In genomic region chr2L:6539623-6540381, dm6 we compare ENCODE assay signal across 3 fruit fly cellular contexts.
TF ChIP-seq lines count a peak whose summit lies in the region.

No protein-coding gene starts in this region.

- TF ChIP-seq CTCF in whole organism, embryonic (GFP tag; optimal IDR thresholded peaks at IDR 0.05; lab: Kevin White, UChicago), result no peak

TF ChIP-seq in whole organism, 6 proteins besides CTCF, POLR2A, EP300 and RAD21:
- TF ChIP-seq pan (optimal IDR thresholded peaks at IDR 0.05; lab: Kevin White, UChicago) (peak; percentile 3), usp (GFP tag; optimal IDR thresholded peaks at IDR 0.05; lab: Kevin White, UChicago) (no peak)

TF ChIP-seq in whole organism, embryonic, 481 proteins besides CTCF, POLR2A, EP300 and RAD21 (continues in another document):
- TF ChIP-seq C15 (GFP tag; IDR thresholded peaks at IDR 0.05; lab: Robert Waterston, UW) (no peak), Dll (GFP tag; IDR thresholded peaks at IDR 0.05; lab: Robert Waterston, UW; ENCODE audit: partially characterized antibody) (no peak), CG8388 (GFP tag; optimal IDR thresholded peaks at IDR 0.05; lab: Kevin White, UChicago) (peak; percentile 47), Eip74EF (GFP tag; optimal IDR thresholded peaks at IDR 0.05; lab: Kevin White, UChicago) (no peak), CG5180 (GFP tag; optimal IDR thresholded peaks at IDR 0.05; lab: Kevin White, UChicago) (no peak), cato (GFP tag; optimal IDR thresholded peaks at IDR 0.05; lab: Kevin White, UChicago; ENCODE audit: borderline replicate concordance) (no peak), jing (GFP tag; optimal IDR thresholded peaks at IDR 0.05; lab: Kevin White, UChicago) (no peak), Hey (tag; optimal IDR thresholded peaks at IDR 0.05; lab: Kevin White, UChicago) (peak; percentile 89), Dfd (GFP tag; optimal IDR thresholded peaks at IDR 0.05; lab: Kevin White, UChicago) (no peak), CG13775 (GFP tag; optimal IDR thresholded peaks at IDR 0.05; lab: Kevin White, UChicago) (peak; percentile 1), CG43689 (GFP tag; IDR thresholded peaks at IDR 0.05; lab: Robert Waterston, UW) (no peak), Max (GFP tag; optimal IDR thresholded peaks at IDR 0.05; lab: Kevin White, UChicago) (no peak), CG9876 (GFP tag; optimal IDR thresholded peaks at IDR 0.05; lab: Kevin White, UChicago) (no peak), CG14860 (GFP tag; IDR thresholded peaks at IDR 0.05; lab: Robert Waterston, UW; ENCODE audit: partially characterized antibody) (peak; percentile 48; the same call in 1 of the 3 replicates), CG34224 (GFP tag; IDR thresholded peaks at IDR 0.05; lab: Robert Waterston, UW; ENCODE audit: partially characterized antibody) (no peak), Hr3 (GFP tag; optimal IDR thresholded peaks at IDR 0.05; lab: Kevin White, UChicago) (peak; percentile 52), CG30431 (GFP tag; optimal IDR thresholded peaks at IDR 0.05; lab: Kevin White, UChicago) (no peak), CG9797 (GFP tag; optimal IDR thresholded peaks at IDR 0.05; lab: Kevin White, UChicago) (no peak), CG17186 (GFP tag; optimal IDR thresholded peaks at IDR 0.05; lab: Kevin White, UChicago) (no peak), her (GFP tag; optimal IDR thresholded peaks at IDR 0.05; lab: Kevin White, UChicago) (no peak), Adf1 (GFP tag; IDR thresholded peaks at IDR 0.05; lab: Robert Waterston, UW) (no peak), sens-2 (GFP tag; IDR thresholded peaks at IDR 0.05; lab: Robert Waterston, UW) (no peak), zen (tag; optimal IDR thresholded peaks at IDR 0.05; lab: Kevin White, UChicago) (no peak), CG14667 (GFP tag; IDR thresholded peaks at IDR 0.05; lab: Robert Waterston, UW) (no peak), Xrp1 (GFP tag; IDR thresholded peaks at IDR 0.05; lab: Robert Waterston, UW) (no peak), gt (GFP tag; IDR thresholded peaks at IDR 0.05; lab: Robert Waterston, UW) (no peak), dm (GFP tag; optimal IDR thresholded peaks at IDR 0.05; lab: Kevin White, UChicago) (no peak), odd (GFP tag; optimal IDR thresholded peaks at IDR 0.05; lab: Kevin White, UChicago) (no peak), CG11723 (GFP tag; optimal IDR thresholded peaks at IDR 0.05; lab: Kevin White, UChicago) (no peak), Antp (GFP tag; optimal IDR thresholded peaks at IDR 0.05; lab: Kevin White, UChicago) (no peak), gem (tag; optimal IDR thresholded peaks at IDR 0.05; lab: Kevin White, UChicago) (no peak), ci (GFP tag; IDR thresholded peaks at IDR 0.05; lab: Robert Waterston, UW) (no peak), D (optimal IDR thresholded peaks at IDR 0.05; lab: Kevin White, UChicago) (no peak), D (GFP tag; optimal IDR thresholded peaks at IDR 0.05; lab: Kevin White, UChicago) (peak; percentile 21), Blimp-1 (GFP tag; optimal IDR thresholded peaks at IDR 0.05; lab: Kevin White, UChicago) (no peak), CG4854 (GFP tag; optimal IDR thresholded peaks at IDR 0.05; lab: Kevin White, UChicago) (no peak), tio (GFP tag; optimal IDR thresholded peaks at IDR 0.05; lab: Kevin White, UChicago) (peak; percentile 25), grau (tag; optimal IDR thresholded peaks at IDR 0.05; lab: Kevin White, UChicago) (no peak), CG10462 (GFP tag; optimal IDR thresholded peaks at IDR 0.05; lab: Kevin White, UChicago) (no peak), chinmo (GFP tag; IDR thresholded peaks at IDR 0.05; lab: Robert Waterston, UW; ENCODE audit: partially characterized antibody) (no peak), nmo (GFP tag; optimal IDR thresholded peaks at IDR 0.05; lab: Kevin White, UChicago) (no peak), CG6254 (GFP tag; optimal IDR thresholded peaks at IDR 0.05; lab: Kevin White, UChicago) (no peak), rib (GFP tag; IDR thresholded peaks at IDR 0.05; lab: Robert Waterston, UW) (no peak), CG14965 (GFP tag; optimal IDR thresholded peaks at IDR 0.05; lab: Kevin White, UChicago; ENCODE audit: borderline replicate concordance) (no peak), Sox102F (GFP tag; optimal IDR thresholded peaks at IDR 0.05; lab: Kevin White, UChicago) (no peak), CG10267 (tag; optimal IDR thresholded peaks at IDR 0.05; lab: Kevin White, UChicago) (peak; percentile 5)

TF ChIP-seq in whole organism, prepupa, 60 proteins besides CTCF, POLR2A, EP300 and RAD21:
- TF ChIP-seq Eip78C (GFP tag; lab: Kevin White, UChicago) (peak; percentile 9), CG10669 (GFP tag; optimal IDR thresholded peaks at IDR 0.05; lab: Kevin White, UChicago) (no peak), svp (GFP tag; lab: Kevin White, UChicago) (peak; percentile 33), CG34406 (GFP tag; optimal IDR thresholded peaks at IDR 0.05; lab: Kevin White, UChicago) (no peak), spab (GFP tag; optimal IDR thresholded peaks at IDR 0.05; lab: Kevin White, UChicago) (no peak)
